Worm (Caenorhabditis elegans): Measurements from ENCODE around the gene srh-39.

ce11 chrII:7791408-7792050, 26.2 kb upstream of the srh-39 start:
- no peak for TF ChIP-seq ztf-4 (tag; optimal IDR thresholded peaks at IDR 0.05)
- TF ChIP-seq aly-2 (tag; optimal IDR thresholded peaks at IDR 0.05) = no peak
- TF ChIP-seq nhr-28 (tag; optimal IDR thresholded peaks at IDR 0.05) = no peak
- no peak for TF ChIP-seq snpc-4 (tag; optimal IDR thresholded peaks at IDR 0.05)
- no peak for TF ChIP-seq lin-39 (tag; optimal IDR thresholded peaks at IDR 0.05)
- no peak for TF ChIP-seq skn-1 (tag; optimal IDR thresholded peaks at IDR 0.05)

Data from whole organism, L3 larva.